Fruit fly (Drosophila melanogaster) whole organism, embryonic: ENCODE results near the gene alpha-Est9.

ENCODE experiments used
- Adf1 ChIP-seq: fragments of 200-800 bp; sonication (Bioruptor generic); IDR thresholded peaks from 2 replicates; pipeline ENCODE4 v1.3.6; 2022; ENCODE audit warnings: missing biosample characterization, missing genetic modification characterization
- Atf6 ChIP-seq: fragments of 200-800 bp; sonication (Bioruptor generic); IDR thresholded peaks from 2 replicates; pipeline ENCODE4 v1.3.6; 2022; ENCODE audit warnings: missing biosample characterization, missing genetic modification characterization
- CG11247 ChIP-seq: fragments of 200-800 bp; sonication (Bioruptor generic); IDR thresholded peaks from 2 replicates; pipeline ENCODE4 v1.3.6; 2022; ENCODE audit warnings: missing biosample characterization, missing genetic modification characterization
- CG12155 ChIP-seq: fragments of 200-800 bp; sonication (Bioruptor generic); optimal IDR thresholded peaks from 3 replicates; lab custom pipeline; 2016; ENCODE audit warnings: missing biosample characterization, missing genetic modification characterization
- CG12391 ChIP-seq: fragments of 200-800 bp; sonication (Bioruptor generic); optimal IDR thresholded peaks from 3 replicates; lab custom pipeline; 2018; ENCODE audit warnings: missing biosample characterization, mild to moderate bottlenecking, missing genetic modification characterization, moderate library complexity
- CG13287 ChIP-seq: fragments of 200-800 bp; sonication (Bioruptor generic); IDR thresholded peaks from 2 replicates; pipeline ENCODE4 v1.3.6; 2022; ENCODE audit warnings: missing biosample characterization, missing genetic modification characterization; ENCODE audit not compliant: partially characterized antibody
- CG13296 ChIP-seq: fragments of 200-800 bp; sonication (Bioruptor generic); optimal IDR thresholded peaks from 3 replicates; lab custom pipeline; 2018; ENCODE audit warnings: missing biosample characterization, mild to moderate bottlenecking, missing genetic modification characterization
- CG14014 ChIP-seq: fragments of 200-800 bp; sonication (Bioruptor generic); IDR thresholded peaks from 2 replicates; pipeline ENCODE4 v1.3.6; 2022; ENCODE audit warnings: missing biosample characterization, missing genetic modification characterization
- CG16779 ChIP-seq: fragments of 200-800 bp; sonication (Bioruptor generic); IDR thresholded peaks from 2 replicates; pipeline ENCODE4 v1.3.6; 2022; ENCODE audit warnings: missing biosample characterization, missing genetic modification characterization
- CG16815 ChIP-seq: fragments of 200-800 bp; sonication (Bioruptor generic); optimal IDR thresholded peaks from 3 replicates; lab custom pipeline; 2017; ENCODE audit warnings: missing biosample characterization, mild to moderate bottlenecking, missing genetic modification characterization
- CG17328 ChIP-seq: fragments of 200-800 bp; sonication (Bioruptor generic); IDR thresholded peaks from 2 replicates; pipeline ENCODE4 v1.3.6; 2022; ENCODE audit warnings: missing biosample characterization, missing genetic modification characterization
- CG17568 ChIP-seq: fragments of 200-800 bp; sonication (Bioruptor generic); optimal IDR thresholded peaks from 2 replicates; lab custom pipeline; 2018; ENCODE audit warnings: missing biosample characterization, mild to moderate bottlenecking, missing genetic modification characterization, moderate library complexity
- CG17912 ChIP-seq: fragments of 200-800 bp; sonication (Bioruptor generic); optimal IDR thresholded peaks from 2 replicates; lab custom pipeline; 2018; ENCODE audit warnings: missing biosample characterization, mild to moderate bottlenecking, missing genetic modification characterization
- CG2889 ChIP-seq: fragments of 200-800 bp; sonication (Bioruptor generic); IDR thresholded peaks from 3 replicates; pipeline ENCODE4 v1.3.6; 2022; ENCODE audit warnings: missing biosample characterization, missing genetic modification characterization
- CG30020 ChIP-seq: fragments of 200-800 bp; optimal IDR thresholded peaks from 2 replicates; lab custom pipeline; 2019; ENCODE audit warnings: missing biosample characterization, mild to moderate bottlenecking, missing genetic modification characterization, moderate library complexity
- CG34224 ChIP-seq: fragments of 200-800 bp; sonication (Bioruptor generic); IDR thresholded peaks from 3 replicates; pipeline ENCODE4 v1.3.6; 2022; ENCODE audit warnings: missing biosample characterization, missing genetic modification characterization; ENCODE audit not compliant: partially characterized antibody
- CG6791 ChIP-seq: fragments of 200-800 bp; sonication (Bioruptor generic); IDR thresholded peaks from 3 replicates; pipeline ENCODE4 v1.3.6; 2022; ENCODE audit warnings: missing biosample characterization, missing genetic modification characterization; ENCODE audit not compliant: partially characterized antibody
- CG8290 ChIP-seq, 3 experiments: fragments of 200-800 bp; sonication (Bioruptor generic); optimal IDR thresholded peaks; 2 replicates each; lab custom pipeline; 2016 to 2019; ENCODE audit warnings: missing biosample characterization in 3 of 3, missing genetic modification characterization in 3 of 3, mild to moderate bottlenecking in 2 of 3, moderate library complexity in 1 of 3
- CG9817 ChIP-seq: fragments of 200-800 bp; sonication (Bioruptor generic); optimal IDR thresholded peaks from 2 replicates; lab custom pipeline; 2018; ENCODE audit warnings: missing biosample characterization, mild to moderate bottlenecking, missing genetic modification characterization, moderate library complexity
- Dbx ChIP-seq: fragments of 200-800 bp; sonication (Bioruptor generic); IDR thresholded peaks from 3 replicates; pipeline ENCODE4 v1.3.6; 2022; ENCODE audit warnings: missing biosample characterization, missing genetic modification characterization
- Fer1 ChIP-seq: fragments of 200-800 bp; sonication (Bioruptor generic); optimal IDR thresholded peaks from 2 replicates; lab custom pipeline; 2017; ENCODE audit warnings: missing biosample characterization, mild to moderate bottlenecking, missing genetic modification characterization
- GATAe ChIP-seq: fragments of 200-800 bp; sonication (Bioruptor generic); conservative IDR thresholded peaks from 2 replicates; pipeline ENCODE4 v1.3.6; 2022; ENCODE audit warnings: missing biosample characterization, missing genetic modification characterization
- Med ChIP-seq: fragments of 200-800 bp; sonication (Bioruptor generic); peaks from one replicate; lab custom pipeline; 2016; ENCODE audit warnings: missing biosample characterization, missing genetic modification characterization, mild to moderate bottlenecking, inconsistent platforms, moderate library complexity
- Meics ChIP-seq: fragments of 200-800 bp; sonication (Bioruptor generic); optimal IDR thresholded peaks from 2 replicates; lab custom pipeline; 2017; ENCODE audit warnings: missing biosample characterization, mild to moderate bottlenecking, missing genetic modification characterization
- Mes4 ChIP-seq: fragments of 200-800 bp; sonication (Bioruptor generic); optimal IDR thresholded peaks from 2 replicates; lab custom pipeline; 2016; ENCODE audit warnings: missing biosample characterization, missing genetic modification characterization
- NC2α ChIP-seq: fragments of 200-800 bp; sonication (Bioruptor generic); optimal IDR thresholded peaks from 2 replicates; lab custom pipeline; 2016; ENCODE audit warnings: missing biosample characterization, missing genetic modification characterization
- NFAT ChIP-seq: fragments of 200-800 bp; sonication (Bioruptor generic); IDR thresholded peaks from 2 replicates; pipeline ENCODE4 v1.3.6; 2022; ENCODE audit warnings: missing biosample characterization, missing genetic modification characterization
- Neu2 ChIP-seq: fragments of 200-800 bp; sonication (Bioruptor generic); optimal IDR thresholded peaks from 3 replicates; lab custom pipeline; 2016; ENCODE audit warnings: missing biosample characterization, missing genetic modification characterization, borderline replicate concordance
- Oli ChIP-seq: fragments of 200-800 bp; sonication (Bioruptor generic); optimal IDR thresholded peaks from 2 replicates; lab custom pipeline; 2018; ENCODE audit warnings: missing biosample characterization, mild to moderate bottlenecking, missing genetic modification characterization, moderate library complexity
- Pdp1 ChIP-seq, 2 experiments: fragments of 200-800 bp; sonication (Bioruptor generic); optimal IDR thresholded peaks; 3 replicates each; lab custom pipeline; 2016; ENCODE audit warnings: missing biosample characterization in 2 of 2, missing genetic modification characterization in 2 of 2, mild to moderate bottlenecking in 1 of 2, moderate library complexity in 1 of 2
- Rfx ChIP-seq: fragments of 200-800 bp; sonication (Bioruptor generic); IDR thresholded peaks from 2 replicates; pipeline ENCODE4 v1.3.6; 2022; ENCODE audit warnings: missing biosample characterization, missing genetic modification characterization
- bcd ChIP-seq: fragments of 200-800 bp; sonication (Bioruptor generic); optimal IDR thresholded peaks from 2 replicates; lab custom pipeline; 2017; ENCODE audit warnings: missing biosample characterization, mild to moderate bottlenecking, missing genetic modification characterization
- btn ChIP-seq: fragments of 200-800 bp; sonication (Bioruptor generic); optimal IDR thresholded peaks from 2 replicates; lab custom pipeline; 2016; ENCODE audit warnings: missing biosample characterization, missing genetic modification characterization
- chinmo ChIP-seq: fragments of 200-800 bp; sonication (Bioruptor generic); IDR thresholded peaks from 4 replicates; pipeline ENCODE4 v1.3.6; 2022; ENCODE audit warnings: missing biosample characterization, missing genetic modification characterization; ENCODE audit not compliant: partially characterized antibody
- ci ChIP-seq: fragments of 200-800 bp; sonication (Bioruptor generic); IDR thresholded peaks from 3 replicates; pipeline ENCODE4 v1.3.6; 2022; ENCODE audit warnings: missing biosample characterization, missing genetic modification characterization
- cwo ChIP-seq: fragments of 200-800 bp; sonication (Bioruptor generic); optimal IDR thresholded peaks from 3 replicates; lab custom pipeline; 2017; ENCODE audit warnings: missing biosample characterization, missing genetic modification characterization, mild to moderate bottlenecking, moderate library complexity, missing genetic modification reagents
- esg ChIP-seq: fragments of 200-800 bp; sonication (Bioruptor generic); conservative IDR thresholded peaks from 2 replicates; pipeline ENCODE4 v1.3.6; 2022; ENCODE audit warnings: missing biosample characterization, missing genetic modification characterization
- exex ChIP-seq: fragments of 200-800 bp; sonication (Bioruptor generic); optimal IDR thresholded peaks from 4 replicates; lab custom pipeline; 2018; ENCODE audit warnings: missing biosample characterization, mild to moderate bottlenecking, missing genetic modification characterization, moderate library complexity
- ham ChIP-seq: fragments of 200-800 bp; sonication (Bioruptor generic); IDR thresholded peaks from 2 replicates; pipeline ENCODE4 v1.3.6; 2022; ENCODE audit warnings: missing biosample characterization, missing genetic modification characterization
- kay ChIP-seq: fragments of 200-800 bp; sonication (Bioruptor generic); optimal IDR thresholded peaks from 2 replicates; lab custom pipeline; 2016; ENCODE audit warnings: missing biosample characterization, missing genetic modification characterization
- ken ChIP-seq: fragments of 200-800 bp; sonication (Bioruptor generic); IDR thresholded peaks from 3 replicates; pipeline ENCODE4 v1.3.6; 2022; ENCODE audit warnings: missing biosample characterization, missing genetic modification characterization
- lbe ChIP-seq: fragments of 200-800 bp; sonication (Bioruptor generic); optimal IDR thresholded peaks from 2 replicates; lab custom pipeline; 2016; ENCODE audit warnings: missing biosample characterization, mild to moderate bottlenecking, missing genetic modification characterization
- otp ChIP-seq: fragments of 200-800 bp; sonication (Bioruptor generic); IDR thresholded peaks from 3 replicates; pipeline ENCODE4, ENCODE4 v1.3.6; 2022; ENCODE audit warnings: missing biosample characterization, missing genetic modification characterization
- rib ChIP-seq: fragments of 200-800 bp; sonication (Bioruptor generic); IDR thresholded peaks from 2 replicates; pipeline ENCODE4 v1.3.6; 2022; ENCODE audit warnings: missing biosample characterization, missing genetic modification characterization
- scrt ChIP-seq: fragments of 200-800 bp; sonication (Bioruptor generic); optimal IDR thresholded peaks from 2 replicates; lab custom pipeline; 2018; ENCODE audit warnings: missing biosample characterization, mild to moderate bottlenecking, missing genetic modification characterization, moderate library complexity
- sd ChIP-seq: fragments of 200-800 bp; sonication (Bioruptor generic); optimal IDR thresholded peaks from 3 replicates; lab custom pipeline; 2018; ENCODE audit warnings: missing biosample characterization, mild to moderate bottlenecking, missing genetic modification characterization, moderate library complexity
- so ChIP-seq: fragments of 200-800 bp; sonication (Bioruptor generic); IDR thresholded peaks from 3 replicates; pipeline ENCODE4 v1.3.6; 2022; ENCODE audit warnings: missing biosample characterization, missing genetic modification characterization
- sqz ChIP-seq: fragments of 200-800 bp; sonication (Bioruptor generic); optimal IDR thresholded peaks from 3 replicates; lab custom pipeline; 2018; ENCODE audit warnings: missing biosample characterization, mild to moderate bottlenecking, missing genetic modification characterization

Gene alpha-Est9

dm6 chr3R:7504989-7505761, at the start of gene alpha-Est9:
TSS of gene alpha-Est9 (minus strand) at chr3R:7505098.
- TF ChIP-seq btn (GFP tag; lab: Kevin White, UChicago) (no peak), cwo (GFP tag; lab: Kevin White, UChicago) (peak; percentile 70), sd (tag; lab: Kevin White, UChicago) (peak; percentile 38), exex (tag; lab: Kevin White, UChicago) (peak; percentile 96), Rfx (peak; percentile 50; the same call in 1 of the 2 replicates), GATAe (GFP tag; lab: Robert Waterston, UW) (peak; percentile 8; the same call in 1 of the 2 replicates), Adf1 (GFP tag; lab: Robert Waterston, UW) (peak; percentile 17; the same call in 1 of the 2 replicates), bcd (GFP tag; lab: Kevin White, UChicago) (no peak), kay (GFP tag; lab: Kevin White, UChicago) (peak; percentile 44), scrt (peak; percentile 49), Atf6 (0 out of 2 replicates have a peak, but pooled peaks have one; percentile 31), CG9817 (tag; lab: Kevin White, UChicago) (peak; percentile 1), NC2α (GFP tag; lab: Kevin White, UChicago) (no peak), Oli (tag; lab: Kevin White, UChicago) (no peak), ham (GFP tag; lab: Robert Waterston, UW) (no peak), chinmo (GFP tag; lab: Robert Waterston, UW) (peak; percentile 87; the same call in 3 of the 4 replicates), otp (GFP tag; lab: Robert Waterston, UW) (no peak), lbe (GFP tag; lab: Kevin White, UChicago) (peak; percentile 25), CG11247 (GFP tag; lab: Robert Waterston, UW) (0 out of 2 replicates have a peak, but pooled peaks have one; percentile 10), NFAT (GFP tag; lab: Robert Waterston, UW) (peak; percentile 45; the same call in 1 of the 2 replicates), rib (peak; percentile 73), esg (GFP tag; lab: Robert Waterston, UW) (no peak), CG14014 (GFP tag; lab: Robert Waterston, UW) (0 out of 2 replicates have a peak, but pooled peaks have one; percentile 31), Mes4 (GFP tag; lab: Kevin White, UChicago) (no peak), CG2889 (GFP tag; lab: Robert Waterston, UW) (no peak), CG12391 (tag; lab: Kevin White, UChicago) (no peak), Meics (GFP tag; lab: Kevin White, UChicago) (peak; percentile 29), CG16815 (GFP tag; lab: Kevin White, UChicago) (no peak), Pdp1 (GFP tag; optimal IDR thresholded peaks at IDR 0.05; lab: Kevin White, UChicago) (peak in 1 of 2 experiments; percentile 38), so (GFP tag; lab: Robert Waterston, UW) (0 out of 3 replicates have a peak, but pooled peaks have one; percentile 16), CG6791 (GFP tag; lab: Robert Waterston, UW) (no peak), CG16779 (GFP tag; lab: Robert Waterston, UW) (no peak), ken (GFP tag; lab: Robert Waterston, UW) (no peak), CG13296 (GFP tag; lab: Kevin White, UChicago) (peak; percentile 8), CG17328 (GFP tag; lab: Robert Waterston, UW) (no peak), CG12155 (no peak), Neu2 (GFP tag; lab: Kevin White, UChicago) (no peak), Fer1 (GFP tag; lab: Kevin White, UChicago) (peak; percentile 45), CG13287 (peak; percentile 43; the same call in 1 of the 2 replicates), CG8290 (GFP tag; optimal IDR thresholded peaks at IDR 0.05; lab: Kevin White, UChicago) (no peak), CG8290 (tag; optimal IDR thresholded peaks at IDR 0.05; lab: Kevin White, UChicago) (peak in 1 of 2 experiments; percentile 74), ci (GFP tag; lab: Robert Waterston, UW) (no peak), sqz (GFP tag; lab: Kevin White, UChicago) (peak; percentile 11), CG17912 (no peak), CG17568 (no peak), CG30020 (no peak), Dbx (GFP tag; lab: Robert Waterston, UW) (peak; percentile 65; the same call in 2 of the 3 replicates), CG34224 (0 out of 3 replicates have a peak, but pooled peaks have one; percentile 22), Med (GFP tag; lab: Kevin White, UChicago) (peak; percentile 87)
